Worm (Caenorhabditis elegans) whole organism, L1 larva: ENCODE results near the gene ZK355.3.

ENCODE experiments used
- C04F5.9 ChIP-seq: sonication (generic microtip); optimal IDR thresholded peaks from 2 replicates; lab custom pipeline; 2016; ENCODE audit warnings: missing genetic modification characterization, missing compliant biosample characterization
- C34B4.2 ChIP-seq: sonication (generic microtip); optimal IDR thresholded peaks from 2 replicates; lab custom pipeline; 2017; ENCODE audit warnings: mild to moderate bottlenecking, missing genetic modification characterization, missing compliant biosample characterization
- F16B12.6 ChIP-seq: fragments of 150-350 bp; optimal IDR thresholded peaks from 2 replicates; lab custom pipeline; 2014; ENCODE audit warnings: missing biosample characterization, missing genetic modification characterization
- Y116A8C.19 ChIP-seq: sonication (generic microtip); optimal IDR thresholded peaks from 2 replicates; lab custom pipeline; 2016; ENCODE audit warnings: missing compliant biosample characterization, missing genetic modification characterization, borderline replicate concordance
- alr-1 ChIP-seq: fragments of 200-800 bp; sonication (Bioruptor generic); optimal IDR thresholded peaks from 2 replicates; lab custom pipeline; 2018; ENCODE audit warnings: borderline replicate concordance, mild to moderate bottlenecking, missing genetic modification characterization, missing compliant biosample characterization
- aly-2 ChIP-seq: fragments of 150-350 bp; optimal IDR thresholded peaks from 2 replicates; lab custom pipeline; 2014; ENCODE audit warnings: missing biosample characterization, missing genetic modification characterization
- ama-1 ChIP-seq: fragments of 150-350 bp; optimal IDR thresholded peaks from 2 replicates; lab custom pipeline; 2014
- blmp-1 ChIP-seq: fragments of 150-350 bp; optimal IDR thresholded peaks from 2 replicates; lab custom pipeline; 2014; ENCODE audit warnings: missing biosample characterization, missing genetic modification characterization
- ceh-63 ChIP-seq: fragments of 200-800 bp; sonication (Bioruptor generic); optimal IDR thresholded peaks from 2 replicates; lab custom pipeline; 2018; ENCODE audit warnings: mild to moderate bottlenecking, missing genetic modification characterization, missing compliant biosample characterization
- ceh-8 ChIP-seq: fragments of 200-800 bp; sonication (Bioruptor generic); optimal IDR thresholded peaks from 2 replicates; lab custom pipeline; 2018; ENCODE audit warnings: mild to moderate bottlenecking, missing genetic modification characterization, moderate library complexity, missing compliant biosample characterization
- ceh-90 ChIP-seq: sonication (generic microtip); optimal IDR thresholded peaks from 2 replicates; lab custom pipeline; 2016; ENCODE audit warnings: missing genetic modification characterization, missing compliant biosample characterization
- ces-1 ChIP-seq: fragments of 150-350 bp; optimal IDR thresholded peaks from 2 replicates; lab custom pipeline; 2014; ENCODE audit warnings: missing biosample characterization, missing genetic modification reagents, missing genetic modification characterization
- dsc-1 ChIP-seq: sonication (generic microtip); optimal IDR thresholded peaks from 2 replicates; lab custom pipeline; 2016; ENCODE audit warnings: mild to moderate bottlenecking, missing genetic modification characterization, missing compliant biosample characterization
- efl-3 ChIP-seq: fragments of 200-800 bp; sonication (Bioruptor generic); optimal IDR thresholded peaks from 2 replicates; lab custom pipeline; 2018; ENCODE audit warnings: mild to moderate bottlenecking, missing genetic modification characterization, missing compliant biosample characterization
- egl-27 ChIP-seq, 2 experiments: fragments of 150-350 bp in 1 of 2; sonication (generic microtip); optimal IDR thresholded peaks; 3 replicates each; lab custom pipeline; 2017 to 2018; ENCODE audit warnings: missing biosample characterization in 2 of 2, missing genetic modification characterization in 2 of 2, missing genetic modification reagents in 2 of 2
- elt-2 ChIP-seq: sonication (generic microtip); optimal IDR thresholded peaks from 2 replicates; lab custom pipeline; 2016; ENCODE audit warnings: missing genetic modification characterization, mild to moderate bottlenecking, inconsistent platforms, missing compliant biosample characterization, missing genetic modification reagents
- elt-3 ChIP-seq, 6 experiments: fragments of 150-350 bp in 1 of 6; sonication (generic microtip); optimal IDR thresholded peaks; 2 replicates each; lab custom pipeline; 2017 to 2018; ENCODE audit warnings: missing biosample characterization in 6 of 6, missing genetic modification characterization in 6 of 6, inconsistent platforms in 1 of 6
- fkh-10 ChIP-seq: sonication (generic microtip); optimal IDR thresholded peaks from 2 replicates; lab custom pipeline; 2017; ENCODE audit warnings: missing biosample characterization, missing genetic modification reagents, missing genetic modification characterization
- fkh-4 ChIP-seq: sonication (generic microtip); optimal IDR thresholded peaks from 2 replicates; lab custom pipeline; 2016; ENCODE audit warnings: missing compliant biosample characterization, missing genetic modification characterization, borderline replicate concordance
- fos-1 ChIP-seq: fragments of 150-350 bp; optimal IDR thresholded peaks from 2 replicates; lab custom pipeline; 2014; ENCODE audit warnings: missing biosample characterization, missing genetic modification characterization
- hlh-4 ChIP-seq: sonication (generic microtip); optimal IDR thresholded peaks from 2 replicates; lab custom pipeline; 2016; ENCODE audit warnings: mild to moderate bottlenecking, missing genetic modification characterization, missing compliant biosample characterization
- irx-1 ChIP-seq: sonication (generic microtip); optimal IDR thresholded peaks from 2 replicates; lab custom pipeline; 2016; ENCODE audit warnings: missing genetic modification characterization, missing compliant biosample characterization
- isw-1 ChIP-seq: fragments of 200-800 bp; sonication (Bioruptor generic); IDR thresholded peaks from 2 replicates; pipeline ENCODE4 v1.3.6; 2022; ENCODE audit warnings: missing genetic modification characterization, missing compliant biosample characterization
- jun-1 ChIP-seq: fragments of 150-350 bp; optimal IDR thresholded peaks from 2 replicates; lab custom pipeline; 2014; ENCODE audit warnings: missing biosample characterization, missing genetic modification reagents, missing genetic modification characterization
- lin-15B ChIP-seq: fragments of 150-350 bp; sonication (generic microtip); optimal IDR thresholded peaks from 3 replicates; lab custom pipeline; 2014; ENCODE audit warnings: missing biosample characterization, missing genetic modification characterization
- lin-39 ChIP-seq: fragments of 150-350 bp; optimal IDR thresholded peaks from 2 replicates; lab custom pipeline; 2014; ENCODE audit warnings: missing biosample characterization, missing genetic modification reagents, missing genetic modification characterization
- lsy-2 ChIP-seq, 2 experiments: fragments of 150-350 bp; optimal IDR thresholded peaks; 2 replicates each; lab custom pipeline; 2014; ENCODE audit warnings: missing biosample characterization in 2 of 2, missing genetic modification characterization in 2 of 2
- mdl-1 ChIP-seq, 2 experiments: fragments of 150-350 bp; optimal IDR thresholded peaks; 2 replicates each; lab custom pipeline; 2014 to 2017; ENCODE audit warnings: missing biosample characterization in 2 of 2, missing genetic modification characterization in 2 of 2, inconsistent platforms in 1 of 2
- mep-1 ChIP-seq: fragments of 150-350 bp; optimal IDR thresholded peaks from 2 replicates; lab custom pipeline; 2014; ENCODE audit warnings: missing biosample characterization, missing genetic modification characterization
- nhr-11 ChIP-seq: fragments of 150-350 bp; optimal IDR thresholded peaks from 2 replicates; lab custom pipeline; 2014; ENCODE audit warnings: missing biosample characterization, missing genetic modification characterization
- nhr-12 ChIP-seq: sonication (generic microtip); optimal IDR thresholded peaks from 2 replicates; lab custom pipeline; 2017; ENCODE audit warnings: missing biosample characterization, missing genetic modification characterization
- nhr-20 ChIP-seq: sonication (generic microtip); optimal IDR thresholded peaks from 2 replicates; lab custom pipeline; 2016; ENCODE audit warnings: mild to moderate bottlenecking, missing genetic modification characterization, missing compliant biosample characterization
- nhr-237 ChIP-seq: fragments of 150-350 bp; optimal IDR thresholded peaks from 2 replicates; lab custom pipeline; 2014; ENCODE audit warnings: missing biosample characterization, missing genetic modification characterization
- nhr-47 ChIP-seq: sonication (generic microtip); optimal IDR thresholded peaks from 2 replicates; lab custom pipeline; 2016; ENCODE audit warnings: mild to moderate bottlenecking, missing genetic modification characterization, moderate library complexity, missing compliant biosample characterization
- nhr-71 ChIP-seq: sonication (generic microtip); optimal IDR thresholded peaks from 2 replicates; lab custom pipeline; 2016; ENCODE audit warnings: mild to moderate bottlenecking, missing genetic modification characterization, moderate library complexity, missing compliant biosample characterization
- nhr-76 ChIP-seq: sonication (generic microtip); optimal IDR thresholded peaks from 2 replicates; lab custom pipeline; 2017; ENCODE audit warnings: missing biosample characterization, missing genetic modification characterization
- nhr-84 ChIP-seq: sonication (generic microtip); optimal IDR thresholded peaks from 2 replicates; lab custom pipeline; 2017; ENCODE audit warnings: missing biosample characterization, missing genetic modification characterization
- nhr-85 ChIP-seq: sonication (generic microtip); peaks from one replicate; lab custom pipeline; 2016; ENCODE audit warnings: missing genetic modification characterization, inconsistent platforms, missing compliant biosample characterization
- nhr-90 ChIP-seq: sonication (generic microtip); optimal IDR thresholded peaks from 2 replicates; lab custom pipeline; 2016; ENCODE audit warnings: mild to moderate bottlenecking, missing genetic modification characterization, missing compliant biosample characterization; ENCODE audit not compliant: poor library complexity
- pag-3 ChIP-seq: sonication (generic microtip); optimal IDR thresholded peaks from 2 replicates; lab custom pipeline; 2017; ENCODE audit warnings: missing genetic modification characterization, mild to moderate bottlenecking, missing compliant biosample characterization, antibody characterized with exemption, borderline replicate concordance; ENCODE audit not compliant: insufficient read depth
- pax-3 ChIP-seq: fragments of 200-800 bp; sonication (Bioruptor generic); optimal IDR thresholded peaks from 2 replicates; lab custom pipeline; 2018; ENCODE audit warnings: mild to moderate bottlenecking, missing genetic modification characterization, moderate library complexity, missing compliant biosample characterization
- pqm-1 ChIP-seq: sonication (generic microtip); optimal IDR thresholded peaks from 3 replicates; lab custom pipeline; 2017; ENCODE audit warnings: missing biosample characterization, missing genetic modification characterization
- rnt-1 ChIP-seq: sonication (generic microtip); optimal IDR thresholded peaks from 2 replicates; lab custom pipeline; 2016; ENCODE audit warnings: mild to moderate bottlenecking, missing genetic modification characterization, moderate library complexity, missing compliant biosample characterization
- snu-23 ChIP-seq: sonication (generic microtip); optimal IDR thresholded peaks from 2 replicates; lab custom pipeline; 2016; ENCODE audit warnings: missing genetic modification characterization, missing compliant biosample characterization
- sptf-1 ChIP-seq: fragments of 150-350 bp; optimal IDR thresholded peaks from 2 replicates; lab custom pipeline; 2014; ENCODE audit warnings: missing biosample characterization, missing genetic modification characterization
- swsn-7 ChIP-seq: sonication (generic microtip); optimal IDR thresholded peaks from 2 replicates; lab custom pipeline; 2016; ENCODE audit warnings: missing genetic modification characterization, missing compliant biosample characterization
- tbx-2 ChIP-seq: sonication (generic microtip); optimal IDR thresholded peaks from 2 replicates; lab custom pipeline; 2016; ENCODE audit warnings: missing genetic modification characterization, missing compliant biosample characterization
- unc-130 ChIP-seq: fragments of 150-350 bp; optimal IDR thresholded peaks from 2 replicates; lab custom pipeline; 2017; ENCODE audit warnings: missing biosample characterization, missing genetic modification characterization, inconsistent platforms
- unc-30 ChIP-seq: sonication (generic microtip); optimal IDR thresholded peaks from 2 replicates; lab custom pipeline; 2017; ENCODE audit warnings: missing biosample characterization, missing genetic modification characterization
- unc-62 ChIP-seq: fragments of 150-350 bp; optimal IDR thresholded peaks from 2 replicates; lab custom pipeline; 2014; ENCODE audit warnings: missing biosample characterization, missing genetic modification reagents, missing genetic modification characterization
- unc-98 ChIP-seq: fragments of 200-800 bp; sonication (Bioruptor generic); IDR thresholded peaks from 2 replicates; pipeline ENCODE4 v1.3.6; 2022; ENCODE audit warnings: missing genetic modification characterization, missing compliant biosample characterization
- xbp-1 ChIP-seq: sonication (generic microtip); optimal IDR thresholded peaks from 2 replicates; lab custom pipeline; 2016; ENCODE audit warnings: missing genetic modification characterization, missing compliant biosample characterization
- ztf-11 ChIP-seq, 2 experiments: sonication (generic microtip); optimal IDR thresholded peaks; 2 replicates each; lab custom pipeline; 2016 to 2017; ENCODE audit warnings: missing genetic modification characterization in 2 of 2, missing biosample characterization in 1 of 2, missing compliant biosample characterization in 1 of 2

The ZK355.3 gene

DNA sequence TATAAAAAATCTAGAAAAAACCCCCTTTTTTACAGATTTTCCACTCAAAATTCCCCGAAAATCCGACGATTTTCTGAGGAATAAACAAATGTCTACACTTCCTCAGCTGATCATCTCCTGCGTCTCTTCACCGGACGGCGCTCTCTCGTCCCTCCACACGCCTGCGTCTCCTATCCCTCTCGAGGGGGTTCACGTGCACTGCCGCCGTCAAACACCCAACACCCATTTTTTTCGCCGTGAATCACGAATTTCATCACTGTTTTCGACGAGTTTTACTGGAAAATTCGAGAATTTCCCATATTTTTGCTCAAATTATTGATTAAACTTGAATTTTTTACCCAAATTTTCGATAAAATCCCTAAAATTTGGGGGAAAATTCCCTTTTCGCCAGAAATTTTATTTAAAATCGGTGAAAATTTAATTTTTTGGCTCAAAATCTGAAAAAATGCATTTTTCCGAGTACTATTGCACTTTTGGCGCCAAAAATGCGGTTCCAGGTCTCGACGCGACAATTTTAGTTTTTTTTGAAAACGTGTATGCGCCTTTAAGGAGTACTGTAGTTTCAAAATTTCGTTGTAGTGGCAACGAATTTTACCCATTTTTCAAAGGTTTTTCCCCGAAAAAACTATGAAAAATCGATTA lies 6.5 kb downstream of the ZK355.3 start:
- TF ChIP-seq C34B4.2 (tag; lab: Kevin White, UChicago) (no peak), ceh-63 (GFP tag; lab: Kevin White, UChicago) (no peak), pqm-1 (no peak), nhr-20 (tag; lab: Kevin White, UChicago) (no peak), irx-1 (tag; lab: Kevin White, UChicago) (peak; percentile 7), elt-2 (tag; lab: Kevin White, UChicago) (no peak), nhr-76 (tag; lab: Kevin White, UChicago) (no peak), hlh-4 (tag; lab: Kevin White, UChicago) (no peak), mdl-1 (tag; optimal IDR thresholded peaks at IDR 0.05; lab: Kevin White, UChicago) (peak; percentile 39 to 86), pag-3 (no peak), blmp-1 (tag; lab: Kevin White, UChicago) (no peak), Y116A8C.19 (tag; lab: Kevin White, UChicago) (no peak), ama-1 (no peak), pax-3 (tag; lab: Kevin White, UChicago) (peak; percentile 54), efl-3 (GFP tag; lab: Kevin White, UChicago) (no peak), nhr-85 (tag; lab: Kevin White, UChicago) (peak; percentile 46), xbp-1 (peak; percentile 51), ceh-8 (GFP tag; lab: Kevin White, UChicago) (no peak), rnt-1 (tag; lab: Kevin White, UChicago) (no peak), isw-1 (GFP tag; lab: Robert Waterston, UW) (peak; percentile 32), unc-98 (GFP tag; lab: Robert Waterston, UW) (0 out of 2 replicates have a peak, but pooled peaks have one; percentile 34), lin-15B (tag; lab: Kevin White, UChicago) (no peak), nhr-237 (tag; lab: Kevin White, UChicago) (no peak), snu-23 (GFP tag; lab: Kevin White, UChicago) (peak; percentile 74), nhr-12 (tag; lab: Kevin White, UChicago) (no peak), alr-1 (tag; lab: Kevin White, UChicago) (no peak), sptf-1 (tag; lab: Kevin White, UChicago) (no peak), C04F5.9 (tag; lab: Kevin White, UChicago) (peak; percentile 13), unc-130 (tag; lab: Kevin White, UChicago) (no peak), lsy-2 (tag; optimal IDR thresholded peaks at IDR 0.05; lab: Kevin White, UChicago) (peak; percentile 45 to 62), ztf-11 (tag; optimal IDR thresholded peaks at IDR 0.05; lab: Kevin White, UChicago) (no peak), aly-2 (tag; lab: Kevin White, UChicago) (no peak), fos-1 (tag; lab: Kevin White, UChicago) (no peak), nhr-11 (tag; lab: Kevin White, UChicago) (peak; percentile 24), jun-1 (tag; lab: Kevin White, UChicago) (peak; percentile 49), nhr-71 (tag; lab: Kevin White, UChicago) (peak; percentile 79), swsn-7 (peak; percentile 67), unc-30 (tag; lab: Kevin White, UChicago) (no peak), fkh-10 (GFP tag; lab: Kevin White, UChicago) (no peak), ceh-90 (tag; lab: Kevin White, UChicago) (no peak), fkh-4 (tag; lab: Kevin White, UChicago) (no peak), nhr-47 (tag; lab: Kevin White, UChicago) (peak; percentile 66), lin-39 (tag; lab: Kevin White, UChicago) (no peak), elt-3 (tag; optimal IDR thresholded peaks at IDR 0.05; lab: Kevin White, UChicago) (no peak), F16B12.6 (no peak), dsc-1 (tag; lab: Kevin White, UChicago) (no peak), tbx-2 (tag; lab: Kevin White, UChicago) (peak; percentile 53), nhr-84 (tag; lab: Kevin White, UChicago) (no peak), mep-1 (peak; percentile 72), ces-1 (no peak), egl-27 (tag; optimal IDR thresholded peaks at IDR 0.05; lab: Kevin White, UChicago) (no peak), unc-62 (no peak), nhr-90 (peak; percentile 21)
